Worm (Caenorhabditis elegans) whole organism, L4 larva: ENCODE results near the gene tbx-2.

Experiments used
- T20F7.1 ChIP-seq: fragments of 200-800 bp; sonication (Bioruptor generic); optimal IDR thresholded peaks from 2 replicates; lab custom pipeline; 2018; ENCODE audit warnings: mild to moderate bottlenecking, missing genetic modification characterization, missing compliant biosample characterization
- T26A8.4 ChIP-seq: fragments of 200-800 bp; sonication (Bioruptor generic); IDR thresholded peaks from 2 replicates; pipeline ENCODE4 v1.3.6; 2022; ENCODE audit warnings: missing genetic modification characterization, missing compliant biosample characterization
- Y5F2A.4 ChIP-seq: fragments of 200-800 bp; sonication (Bioruptor generic); optimal IDR thresholded peaks from 2 replicates; lab custom pipeline; 2018; ENCODE audit warnings: mild to moderate bottlenecking, missing genetic modification characterization, missing compliant biosample characterization
- Y75B8A.6 ChIP-seq: fragments of 200-800 bp; sonication (Bioruptor generic); IDR thresholded peaks from 2 replicates; pipeline ENCODE4 v1.3.6; 2022; ENCODE audit warnings: missing genetic modification reagents, missing genetic modification characterization, missing compliant biosample characterization
- aha-1 ChIP-seq: fragments of 150-350 bp; peaks from one replicate; lab custom pipeline; 2014; ENCODE audit warnings: missing biosample characterization, missing genetic modification characterization
- ama-1 ChIP-seq: fragments of 150-350 bp; optimal IDR thresholded peaks from 2 replicates; lab custom pipeline; 2014; ENCODE audit warnings: inconsistent platforms, mixed read lengths
- arid-1 ChIP-seq: fragments of 200-800 bp; sonication (Bioruptor generic); conservative IDR thresholded peaks from 2 replicates; pipeline ENCODE4 v1.3.6; 2022; ENCODE audit warnings: missing genetic modification reagents, missing genetic modification characterization, missing compliant biosample characterization
- ceh-44 ChIP-seq: fragments of 200-800 bp; sonication (Bioruptor generic); IDR thresholded peaks from 2 replicates; pipeline ENCODE4 v1.3.6; 2022; ENCODE audit warnings: missing genetic modification reagents, missing genetic modification characterization, missing compliant biosample characterization
- ces-1 ChIP-seq: fragments of 150-350 bp; sonication (generic microtip); optimal IDR thresholded peaks from 4 replicates; lab custom pipeline; 2014; ENCODE audit warnings: missing biosample characterization, missing genetic modification reagents, missing genetic modification characterization
- cey-2 ChIP-seq: sonication (generic microtip); optimal IDR thresholded peaks from 3 replicates; lab custom pipeline; 2017; ENCODE audit warnings: missing genetic modification characterization, mild to moderate bottlenecking, missing compliant biosample characterization, antibody characterized with exemption, borderline replicate concordance; ENCODE audit not compliant: insufficient read depth
- daf-16 ChIP-seq, 3 experiments: sonication (generic microtip); optimal IDR thresholded peaks; 2 replicates each; lab custom pipeline; 2016 to 2017; ENCODE audit warnings: missing genetic modification characterization in 3 of 3, missing genetic modification reagents in 3 of 3, mild to moderate bottlenecking in 2 of 3, missing compliant biosample characterization in 2 of 3, missing biosample characterization in 1 of 3, moderate library complexity in 1 of 3
- dmd-8 ChIP-seq: fragments of 200-800 bp; sonication (Bioruptor generic); IDR thresholded peaks from 2 replicates; pipeline ENCODE4 v1.3.6; 2022; ENCODE audit warnings: missing genetic modification characterization, missing compliant biosample characterization
- dpl-1 ChIP-seq: fragments of 150-350 bp; optimal IDR thresholded peaks from 2 replicates; lab custom pipeline; 2014; ENCODE audit warnings: missing biosample characterization, missing genetic modification reagents, missing genetic modification characterization
- egl-27 ChIP-seq: sonication (generic microtip); optimal IDR thresholded peaks from 3 replicates; lab custom pipeline; 2017; ENCODE audit warnings: missing biosample characterization, missing genetic modification reagents, missing genetic modification characterization
- hlh-11 ChIP-seq: fragments of 200-800 bp; sonication (Bioruptor generic); optimal IDR thresholded peaks from 2 replicates; lab custom pipeline; 2018; ENCODE audit warnings: mild to moderate bottlenecking, missing genetic modification characterization, missing compliant biosample characterization
- hlh-30 ChIP-seq: sonication (generic microtip); optimal IDR thresholded peaks from 2 replicates; lab custom pipeline; 2017; ENCODE audit warnings: antibody characterized with exemption, mild to moderate bottlenecking, missing genetic modification characterization, missing compliant biosample characterization; ENCODE audit not compliant: insufficient read depth
- hmg-1.1 ChIP-seq: fragments of 200-800 bp; sonication (Bioruptor generic); IDR thresholded peaks from 2 replicates; pipeline ENCODE4 v1.3.6; 2022; ENCODE audit warnings: missing genetic modification reagents, missing genetic modification characterization, missing compliant biosample characterization
- lim-7 ChIP-seq: fragments of 200-800 bp; sonication (Bioruptor generic); IDR thresholded peaks from 2 replicates; pipeline ENCODE4 v1.3.6; 2022; ENCODE audit warnings: missing genetic modification characterization, missing compliant biosample characterization
- lin-1 ChIP-seq: fragments of 200-800 bp; sonication (Bioruptor generic); IDR thresholded peaks from 2 replicates; pipeline ENCODE4 v1.3.6; 2022; ENCODE audit warnings: missing genetic modification reagents, missing genetic modification characterization, missing compliant biosample characterization
- lin-38 ChIP-seq: fragments of 200-800 bp; sonication (Bioruptor generic); IDR thresholded peaks from 2 replicates; pipeline ENCODE4 v1.3.6; 2022; ENCODE audit warnings: missing genetic modification reagents, missing genetic modification characterization, missing compliant biosample characterization
- lin-39 ChIP-seq: fragments of 150-350 bp; optimal IDR thresholded peaks from 2 replicates; lab custom pipeline; 2014; ENCODE audit warnings: missing biosample characterization, missing genetic modification reagents, missing genetic modification characterization
- mdl-1 ChIP-seq, 2 experiments: fragments of 150-350 bp in 1 of 2; sonication (generic microtip) in 1 of 2; optimal IDR thresholded peaks; 2 replicates each; lab custom pipeline; 2014 to 2017; ENCODE audit warnings: missing biosample characterization in 2 of 2, missing genetic modification characterization in 2 of 2
- mdt-29 ChIP-seq: fragments of 200-800 bp; sonication (Bioruptor generic); IDR thresholded peaks from 2 replicates; pipeline ENCODE4 v1.3.6; 2022; ENCODE audit warnings: missing genetic modification reagents, missing genetic modification characterization, missing compliant biosample characterization
- mep-1 ChIP-seq: fragments of 150-350 bp; sonication (generic microtip); optimal IDR thresholded peaks from 3 replicates; lab custom pipeline; 2014; ENCODE audit warnings: missing biosample characterization, missing genetic modification characterization
- mes-2 ChIP-seq: sonication (generic microtip); optimal IDR thresholded peaks from 2 replicates; lab custom pipeline; 2016; ENCODE audit warnings: missing genotype, mild to moderate bottlenecking, missing genetic modification characterization, missing compliant biosample characterization; ENCODE audit not compliant: poor library complexity, severe bottlenecking
- mxl-2 ChIP-seq: fragments of 200-800 bp; sonication (Bioruptor generic); conservative IDR thresholded peaks from 2 replicates; pipeline ENCODE4 v1.3.6; 2022; ENCODE audit warnings: missing genetic modification reagents, missing genetic modification characterization, missing compliant biosample characterization
- mxl-3 ChIP-seq: fragments of 200-800 bp; sonication (Bioruptor generic); optimal IDR thresholded peaks from 2 replicates; lab custom pipeline; 2018; ENCODE audit warnings: mild to moderate bottlenecking, missing genetic modification characterization, missing compliant biosample characterization
- nhr-10 ChIP-seq: fragments of 150-350 bp; optimal IDR thresholded peaks from 2 replicates; lab custom pipeline; 2014; ENCODE audit warnings: missing biosample characterization, missing genetic modification characterization
- nhr-28 ChIP-seq: fragments of 150-350 bp; optimal IDR thresholded peaks from 2 replicates; lab custom pipeline; 2014; ENCODE audit warnings: missing biosample characterization, missing genetic modification characterization
- nhr-6 ChIP-seq: fragments of 150-350 bp; optimal IDR thresholded peaks from 2 replicates; lab custom pipeline; 2014; ENCODE audit warnings: missing biosample characterization, missing genetic modification characterization
- php-3 ChIP-seq: fragments of 200-800 bp; sonication (Bioruptor generic); IDR thresholded peaks from 2 replicates; pipeline ENCODE4 v1.3.6; 2022; ENCODE audit warnings: missing genetic modification reagents, missing genetic modification characterization, missing compliant biosample characterization
- pqm-1 ChIP-seq: sonication (generic microtip); optimal IDR thresholded peaks from 2 replicates; lab custom pipeline; 2017; ENCODE audit warnings: missing biosample characterization, missing genetic modification characterization
- sdz-12 ChIP-seq: fragments of 200-800 bp; sonication (Bioruptor generic); optimal IDR thresholded peaks from 2 replicates; lab custom pipeline; 2018; ENCODE audit warnings: mild to moderate bottlenecking, missing genetic modification characterization, missing compliant biosample characterization
- skn-1 ChIP-seq: fragments of 150-350 bp; optimal IDR thresholded peaks from 2 replicates; lab custom pipeline; 2014; ENCODE audit warnings: missing biosample characterization, missing genetic modification characterization
- spr-3 ChIP-seq: fragments of 200-800 bp; sonication (Bioruptor generic); optimal IDR thresholded peaks from 2 replicates; lab custom pipeline; 2018; ENCODE audit warnings: mild to moderate bottlenecking, missing genetic modification characterization, missing compliant biosample characterization
- vab-7 ChIP-seq: fragments of 200-800 bp; sonication (Bioruptor generic); IDR thresholded peaks from 2 replicates; pipeline ENCODE4 v1.3.6; 2022; ENCODE audit warnings: missing genetic modification reagents, missing genetic modification characterization, missing compliant biosample characterization
- zfp-2 ChIP-seq: sonication (generic microtip); optimal IDR thresholded peaks from 2 replicates; lab custom pipeline; 2016; ENCODE audit warnings: mild to moderate bottlenecking, missing genetic modification characterization, missing compliant biosample characterization
- zip-11 ChIP-seq: fragments of 200-800 bp; sonication (Bioruptor generic); IDR thresholded peaks from 2 replicates; pipeline ENCODE4 v1.3.6; 2022; ENCODE audit warnings: missing genetic modification characterization, missing compliant biosample characterization
- ztf-11 ChIP-seq: fragments of 150-350 bp; optimal IDR thresholded peaks from 2 replicates; lab custom pipeline; 2014; ENCODE audit warnings: missing biosample characterization, missing genetic modification characterization
- ztf-7 ChIP-seq: fragments of 150-350 bp; optimal IDR thresholded peaks from 2 replicates; lab custom pipeline; 2014; ENCODE audit warnings: missing biosample characterization, missing genetic modification characterization

The tbx-2 gene

DNA sequence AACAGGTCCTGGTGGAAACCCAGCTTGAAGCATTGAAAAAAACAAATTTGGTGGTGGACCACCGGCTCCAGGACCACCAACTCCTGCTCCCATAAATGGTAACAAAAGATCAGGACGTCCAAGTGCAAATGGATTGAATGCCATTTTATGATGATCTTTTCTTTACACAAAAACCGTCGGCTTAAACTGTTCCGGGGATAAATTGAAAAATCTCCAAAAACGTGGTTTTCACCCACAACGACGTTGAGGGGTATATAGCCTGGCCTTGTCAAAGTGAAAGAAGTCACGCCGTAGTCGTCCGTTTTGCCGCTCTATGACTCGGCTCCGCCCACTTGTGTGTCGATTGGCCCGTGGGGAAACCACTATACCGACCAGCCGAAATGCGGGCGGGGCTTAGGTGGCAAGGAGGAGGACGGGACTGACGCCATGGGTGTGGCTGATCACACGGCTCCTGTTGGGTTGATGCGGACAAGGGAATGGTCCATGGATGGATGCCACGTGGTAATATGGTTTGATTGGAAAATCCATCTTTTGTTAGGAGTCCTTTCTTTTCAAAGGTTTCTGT lies at the start of gene tbx-2 (continued):
- TF ChIP-seq ces-1 (GFP tag; lab: Kevin White, UChicago), result no peak

DNA sequence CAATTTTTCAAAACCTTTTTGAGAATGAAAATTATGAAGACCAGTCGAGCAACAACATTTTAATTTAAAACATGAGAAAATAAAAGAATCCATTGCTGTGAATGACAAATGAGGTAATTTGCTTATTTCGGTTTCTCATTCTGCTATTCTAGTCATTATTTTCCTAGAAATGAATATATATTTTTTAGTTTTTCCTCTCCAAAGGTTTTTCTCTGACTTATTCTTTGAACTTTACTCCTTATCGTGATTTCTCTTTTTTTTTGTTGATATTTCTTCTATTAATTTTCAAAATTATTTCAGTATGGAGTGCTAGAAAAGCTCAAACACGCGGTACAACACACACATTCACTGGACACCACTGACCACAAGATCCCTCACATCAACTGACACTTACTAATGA lies 49.5 kb upstream of the tbx-2 start, which contains the start of gene pup-2:
Gene pup-2, plus strand, starts transcription at position 301 of the 400 bp plus-strand sequence.
- TF ChIP-seq mes-2 (tag; lab: Kevin White, UChicago) (no peak), mep-1 (no peak), Y5F2A.4 (no peak), mxl-2 (GFP tag; lab: Robert Waterston, UW) (no peak), ama-1 (lab: Kevin White, UChicago) (no peak), egl-27 (tag; lab: Kevin White, UChicago) (no peak), arid-1 (GFP tag; lab: Robert Waterston, UW) (no peak), Y75B8A.6 (GFP tag; lab: Robert Waterston, UW) (no peak), ceh-44 (no peak), T26A8.4 (no peak), lim-7 (no peak), ces-1 (GFP tag; lab: Kevin White, UChicago) (no peak), sdz-12 (GFP tag; lab: Kevin White, UChicago) (no peak), ztf-11 (tag; lab: Kevin White, UChicago) (no peak), nhr-10 (tag; lab: Kevin White, UChicago) (no peak), spr-3 (GFP tag; lab: Kevin White, UChicago) (no peak)

DNA sequence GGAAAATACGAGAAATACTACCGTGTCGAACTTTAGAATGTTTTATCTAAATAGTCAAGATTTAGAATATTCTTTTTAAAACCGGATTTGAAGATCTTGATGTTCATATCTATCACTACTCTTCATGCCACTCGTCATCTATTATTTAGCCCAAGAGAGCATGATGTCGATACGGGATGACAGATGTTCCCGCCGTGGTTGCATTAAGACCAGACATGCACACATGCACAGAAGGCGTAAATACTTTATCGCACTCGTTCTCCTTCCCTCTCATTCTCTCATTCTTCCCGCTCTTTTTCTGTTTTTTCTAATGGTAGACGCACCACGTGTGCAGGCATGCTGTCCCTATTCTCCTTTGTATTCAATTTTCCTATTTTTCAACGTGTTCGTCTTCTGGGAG lies 47.3 kb upstream of the tbx-2 start:
- no peak for TF ChIP-seq php-3
- TF ChIP-seq spr-3 (GFP tag; lab: Kevin White, UChicago), result no peak
- TF ChIP-seq mdl-1 (tag; optimal IDR thresholded peaks at IDR 0.05; lab: Kevin White, UChicago), result peak in 1 of 2 experiments; percentile 5
- no peak for TF ChIP-seq pqm-1 (tag; lab: Kevin White, UChicago)
- TF ChIP-seq hmg-1.1 (GFP tag; lab: Robert Waterston, UW), result 0 out of 2 replicates have a peak, but pooled peaks have one; percentile 20
- peak; percentile 11 for TF ChIP-seq hlh-30
- TF ChIP-seq, all 104 proteins: peak for 3

DNA sequence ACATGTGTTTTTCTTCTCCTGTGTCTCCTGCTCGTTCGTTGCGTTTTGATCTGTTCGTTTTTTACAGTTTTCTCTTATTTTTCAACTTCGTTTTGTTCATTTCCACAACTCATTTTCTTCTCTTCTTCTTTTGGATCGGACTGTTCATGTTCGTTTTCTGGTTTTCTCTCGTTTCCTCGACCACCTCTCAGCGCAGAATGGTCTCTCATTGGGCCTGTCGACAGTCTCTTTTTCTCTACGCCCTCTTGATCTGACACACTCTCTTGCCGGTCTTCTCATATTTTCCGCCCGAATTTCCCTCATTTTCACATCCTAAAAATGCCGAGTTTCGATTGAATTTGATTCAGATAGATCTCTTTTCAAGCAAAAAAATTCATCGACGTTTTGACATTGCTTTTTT lies 45.5 kb upstream of the tbx-2 start:
- TF ChIP-seq aha-1 (tag; lab: Kevin White, UChicago) (peak; percentile 5), T20F7.1 (GFP tag; lab: Kevin White, UChicago) (no peak), nhr-6 (tag; lab: Kevin White, UChicago) (no peak), ztf-7 (no peak), Y5F2A.4 (no peak), zfp-2 (no peak), skn-1 (no peak), nhr-28 (tag; lab: Kevin White, UChicago) (peak; percentile 4)

DNA sequence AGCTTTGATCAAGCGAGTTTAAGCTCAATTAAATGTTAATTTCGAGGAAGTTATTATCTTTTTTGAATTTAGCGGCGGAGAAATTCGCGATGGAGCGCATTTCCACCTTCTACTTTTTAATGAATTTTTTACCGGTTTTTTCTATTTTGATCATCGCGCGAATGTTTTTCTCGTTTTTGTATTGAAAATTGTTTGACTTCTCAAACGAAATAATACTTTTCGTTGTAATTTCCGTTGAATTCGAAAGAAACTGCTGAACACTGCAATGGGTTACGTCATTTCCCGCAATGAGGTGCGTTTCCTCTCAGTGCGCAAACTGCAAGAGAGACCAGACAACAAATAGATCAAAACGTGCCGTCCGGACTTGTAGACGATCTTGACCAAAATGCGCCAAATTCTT lies 45.1 kb upstream of the tbx-2 start:
- TF ChIP-seq vab-7 (GFP tag; lab: Robert Waterston, UW), result no peak
- no peak for TF ChIP-seq lin-1
- TF ChIP-seq Y5F2A.4, result no peak
- peak; percentile 10 for TF ChIP-seq hlh-30
- peak; percentile 19 for TF ChIP-seq hlh-11
- peak; percentile 1 for TF ChIP-seq dpl-1 (GFP tag; lab: Kevin White, UChicago)
- peak in 1 of 2 experiments; percentile 38 for TF ChIP-seq mdl-1 (tag; optimal IDR thresholded peaks at IDR 0.05; lab: Kevin White, UChicago)
- TF ChIP-seq lin-39 (tag; lab: Kevin White, UChicago), result no peak
- no peak for TF ChIP-seq Y75B8A.6 (GFP tag; lab: Robert Waterston, UW)
- no peak for TF ChIP-seq daf-16 (GFP tag; optimal IDR thresholded peaks at IDR 0.05; lab: Kevin White, UChicago)
- no peak for TF ChIP-seq daf-16 (tag; optimal IDR thresholded peaks at IDR 0.05; lab: Kevin White, UChicago)
- no peak for TF ChIP-seq mdt-29
- no peak for TF ChIP-seq zip-11 (GFP tag; lab: Robert Waterston, UW)
- peak; percentile 18 for TF ChIP-seq mxl-3 (GFP tag; lab: Kevin White, UChicago)
- TF ChIP-seq mes-2 (tag; lab: Kevin White, UChicago), result no peak
- TF ChIP-seq cey-2, result no peak
- peak; percentile 72 for TF ChIP-seq lin-38 (GFP tag; lab: Robert Waterston, UW)
- TF ChIP-seq dmd-8, result no peak
